Worm (Caenorhabditis elegans): ENCODE results near the gene col-75.

Gene col-75

ce11 chrII:6475180-6475737 is 49.2 kb downstream of the col-75 start, which contains the start of gene T28D9.16:
Gene T28D9.16, plus strand, starts transcription at chrII:6475687.
- TF ChIP-seq scrt-1 (GFP tag; IDR thresholded peaks at IDR 0.05) (no peak), B0310.2 (tag; optimal IDR thresholded peaks at IDR 0.05) (no peak), hmg-4 (GFP tag; optimal IDR thresholded peaks at IDR 0.05) (no peak), F13C5.2 (tag; optimal IDR thresholded peaks at IDR 0.05) (no peak), pes-1 (GFP tag; IDR thresholded peaks at IDR 0.05) (no peak), hnd-1 (tag; optimal IDR thresholded peaks at IDR 0.05) (no peak), aly-1 (tag; optimal IDR thresholded peaks at IDR 0.05) (no peak), tbx-37 (GFP tag; conservative IDR thresholded peaks at IDR 0.05) (no peak), ceh-13 (GFP tag; optimal IDR thresholded peaks at IDR 0.05) (no peak), flt-1 (GFP tag; IDR thresholded peaks at IDR 0.05) (no peak), tbx-11 (GFP tag; IDR thresholded peaks at IDR 0.05) (no peak)

- no peak for TF ChIP-seq ceh-13 (GFP tag; optimal IDR thresholded peaks at IDR 0.05)
These were observed 50.6 kb downstream of the col-75 start, which contains the start of gene T28D9.4 for ce11 chrII:6476655-6477054. Gene T28D9.4, plus strand, starts transcription at chrII:6476955.
